Fruit fly (Drosophila melanogaster): Measurements from ENCODE around the gene CG8086.

CG8086 gene

DNA sequence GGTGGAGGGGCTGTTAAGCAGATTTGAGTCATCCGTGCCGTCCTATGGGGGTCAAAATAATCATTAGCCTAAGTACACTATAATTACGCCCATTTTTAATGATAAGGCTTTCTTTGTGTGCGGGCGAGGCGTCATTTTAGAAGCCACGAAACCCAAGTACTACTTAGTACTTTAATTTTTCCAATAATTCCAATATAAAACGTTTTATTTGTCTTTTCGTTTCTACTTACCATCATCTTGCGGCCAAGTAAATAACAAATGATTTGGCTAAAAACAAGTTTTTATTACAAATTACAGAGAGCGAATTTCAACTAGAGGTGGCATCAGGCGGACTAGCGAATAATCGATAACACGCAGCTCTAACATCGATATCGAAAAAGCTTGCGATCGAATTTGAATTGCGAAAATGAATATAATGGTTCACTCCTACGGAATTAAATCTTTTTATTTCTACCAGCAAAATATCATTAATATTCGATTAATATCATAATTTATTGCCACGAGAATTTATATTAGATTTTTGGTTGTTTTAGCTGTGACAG, 36.8 kb downstream of the CG8086 start, which contains the start of gene Snx6:
Snx6 (minus strand) TSS at position 349 of the 542 bp plus-strand sequence.
- no peak for TF ChIP-seq CG5953 (GFP tag; IDR thresholded peaks at IDR 0.05)
- TF ChIP-seq Dll (GFP tag; IDR thresholded peaks at IDR 0.05; ENCODE audit: partially characterized antibody), result peak; percentile 85
- TF ChIP-seq Sry-δ (GFP tag; optimal IDR thresholded peaks at IDR 0.05), result peak; percentile 87
- TF ChIP-seq CG7839 (tag; optimal IDR thresholded peaks at IDR 0.05), result no peak
- TF ChIP-seq Scr (GFP tag; IDR thresholded peaks at IDR 0.05; ENCODE audit: partially characterized antibody), result peak; percentile 68
- no peak for TF ChIP-seq trh (GFP tag; optimal IDR thresholded peaks at IDR 0.05)
- TF ChIP-seq Doc3 (GFP tag; IDR thresholded peaks at IDR 0.05; ENCODE audit: partially characterized antibody), result peak; percentile 65
- TF ChIP-seq CG4617 (GFP tag; optimal IDR thresholded peaks at IDR 0.05; ENCODE audit: borderline replicate concordance), result peak; percentile 25
- peak; percentile 86 for TF ChIP-seq Dref (GFP tag; IDR thresholded peaks at IDR 0.05)
- peak; percentile 91 for TF ChIP-seq E2f2 (GFP tag; IDR thresholded peaks at IDR 0.05)
- TF ChIP-seq hbn (GFP tag; IDR thresholded peaks at IDR 0.05; ENCODE audit: partially characterized antibody), result peak; percentile 62
- TF ChIP-seq zen2 (GFP tag; IDR thresholded peaks at IDR 0.05; ENCODE audit: partially characterized antibody), result peak; percentile 59
- peak; percentile 50; the same call in 1 of the 3 replicates for TF ChIP-seq CG16813 (GFP tag; IDR thresholded peaks at IDR 0.05; ENCODE audit: partially characterized antibody)
- TF ChIP-seq CG10321 (GFP tag; IDR thresholded peaks at IDR 0.05), result no peak
- TF ChIP-seq CG7745 (tag; optimal IDR thresholded peaks at IDR 0.05), result no peak
- TF ChIP-seq CG2129 (GFP tag; IDR thresholded peaks at IDR 0.05; ENCODE audit: partially characterized antibody), result peak; percentile 46; the same call in 1 of the 2 replicates
- no peak for TF ChIP-seq CG15479 (GFP tag; optimal IDR thresholded peaks at IDR 0.05)
- TF ChIP-seq Ptx1 (GFP tag; IDR thresholded peaks at IDR 0.05), result no peak
- peak; percentile 46 for TF ChIP-seq phol (tag; optimal IDR thresholded peaks at IDR 0.05)
- no peak for TF ChIP-seq CG4854 (GFP tag; optimal IDR thresholded peaks at IDR 0.05)
- TF ChIP-seq CG13287 (GFP tag; IDR thresholded peaks at IDR 0.05; ENCODE audit: partially characterized antibody), result peak; percentile 86
- no peak for TF ChIP-seq CG32767 (GFP tag; IDR thresholded peaks at IDR 0.05)
- TF ChIP-seq Ets97D (GFP tag; optimal IDR thresholded peaks at IDR 0.05), result no peak
- TF ChIP-seq croc (GFP tag; conservative IDR thresholded peaks at IDR 0.05), result no peak
- 0 out of 2 replicates have a peak, but pooled peaks have one; percentile 39 for TF ChIP-seq tna (GFP tag; IDR thresholded peaks at IDR 0.05; ENCODE audit: partially characterized antibody)
- no peak for TF ChIP-seq p53 (GFP tag; optimal IDR thresholded peaks at IDR 0.05)
- peak; percentile 56; the same call in 1 of the 2 replicates for TF ChIP-seq amos (GFP tag; IDR thresholded peaks at IDR 0.05; ENCODE audit: partially characterized antibody)
- no peak for TF ChIP-seq pros (GFP tag; optimal IDR thresholded peaks at IDR 0.05)
- TF ChIP-seq CG1024 (GFP tag; IDR thresholded peaks at IDR 0.05), result no peak
- peak; percentile 44 for TF ChIP-seq CG2116 (GFP tag; optimal IDR thresholded peaks at IDR 0.05)
- TF ChIP-seq ato (GFP tag; IDR thresholded peaks at IDR 0.05; ENCODE audit: partially characterized antibody), result 0 out of 2 replicates have a peak, but pooled peaks have one; percentile 37
- peak; percentile 83 for TF ChIP-seq CG34224 (GFP tag; IDR thresholded peaks at IDR 0.05; ENCODE audit: partially characterized antibody)
- TF ChIP-seq D (optimal IDR thresholded peaks at IDR 0.05), result no peak
- TF ChIP-seq D (GFP tag; optimal IDR thresholded peaks at IDR 0.05), result no peak
- no peak for TF ChIP-seq disco-r (GFP tag; optimal IDR thresholded peaks at IDR 0.05)
- TF ChIP-seq Blimp-1 (GFP tag; optimal IDR thresholded peaks at IDR 0.05), result no peak
- TF ChIP-seq sug (tag; optimal IDR thresholded peaks at IDR 0.05), result peak; percentile 80
- peak; percentile 26 for TF ChIP-seq CG10267 (tag; optimal IDR thresholded peaks at IDR 0.05)
- peak; percentile 70 for TF ChIP-seq bbx (GFP tag; IDR thresholded peaks at IDR 0.05; ENCODE audit: partially characterized antibody)
- no peak for TF ChIP-seq CG34422 (GFP tag; IDR thresholded peaks at IDR 0.05)
- no peak for TF ChIP-seq CG14441 (GFP tag; IDR thresholded peaks at IDR 0.05)
- peak; percentile 90 for TF ChIP-seq Dp (GFP tag; optimal IDR thresholded peaks at IDR 0.05)
- peak; percentile 60; the same call in 1 of the 2 replicates for TF ChIP-seq sna (GFP tag; IDR thresholded peaks at IDR 0.05; ENCODE audit: partially characterized antibody)
- TF ChIP-seq MESR4 (GFP tag; optimal IDR thresholded peaks at IDR 0.05), result peak; percentile 50
- no peak for TF ChIP-seq ftz-f1 (GFP tag; optimal IDR thresholded peaks at IDR 0.05)
- no peak for TF ChIP-seq fd3F (GFP tag; optimal IDR thresholded peaks at IDR 0.05)
- peak; percentile 38 for TF ChIP-seq Myb (GFP tag; optimal IDR thresholded peaks at IDR 0.05)
- peak; percentile 58; the same call in 2 of the 3 replicates for TF ChIP-seq CG6791 (GFP tag; IDR thresholded peaks at IDR 0.05; ENCODE audit: partially characterized antibody)

All from whole organism, embryonic.